Fruit fly (Drosophila melanogaster) whole organism, wandering third instar larva: ENCODE results near the gene NdufA3.

ENCODE experiments used
- Abd-B ChIP-seq: fragments of >200 bp; optimal IDR thresholded peaks from 2 replicates; lab custom pipeline; 2017; ENCODE audit warnings: missing biosample characterization, missing genetic modification characterization
- CG32264 ChIP-seq: fragments of 200-800 bp; sonication (Bioruptor generic); optimal IDR thresholded peaks from 2 replicates; lab custom pipeline; 2016; ENCODE audit warnings: missing biosample characterization, missing genetic modification characterization
- CrebA ChIP-seq: fragments of 200-800 bp; sonication (Bioruptor generic); optimal IDR thresholded peaks from 2 replicates; lab custom pipeline; 2016; ENCODE audit warnings: missing biosample characterization, mild to moderate bottlenecking, missing genetic modification characterization, borderline replicate concordance
- Dfd ChIP-seq: fragments of >200 bp; optimal IDR thresholded peaks from 2 replicates; lab custom pipeline; 2017; ENCODE audit warnings: missing biosample characterization, missing genetic modification characterization
- Dif ChIP-seq: fragments of 200-275, 200-300 bp; sonication (Bioruptor generic); optimal IDR thresholded peaks from 2 replicates; lab custom pipeline; 2018; ENCODE audit warnings: missing biosample characterization, missing genetic modification characterization; ENCODE audit not compliant: partially characterized antibody
- GATAd ChIP-seq: sonication (Bioruptor generic); optimal IDR thresholded peaks from 2 replicates; lab custom pipeline; 2016; ENCODE audit warnings: missing biosample characterization, missing genetic modification characterization
- HLH106 ChIP-seq: fragments of 200-800 bp; optimal IDR thresholded peaks from 3 replicates; lab custom pipeline; 2019; ENCODE audit warnings: missing biosample characterization, mild to moderate bottlenecking, missing genetic modification characterization, moderate library complexity
- Hnf4 ChIP-seq: fragments of 200-800 bp; sonication (Bioruptor generic); optimal IDR thresholded peaks from 2 replicates; lab custom pipeline; 2016; ENCODE audit warnings: missing biosample characterization, mild to moderate bottlenecking, missing genetic modification characterization
- Hr78 ChIP-seq: fragments of >200 bp; optimal IDR thresholded peaks from 2 replicates; lab custom pipeline; 2017; ENCODE audit warnings: missing biosample characterization, missing genetic modification characterization
- Hr83 ChIP-seq: fragments of 200-300 bp; sonication (Bioruptor generic); optimal IDR thresholded peaks from 2 replicates; lab custom pipeline; 2016; ENCODE audit warnings: missing biosample characterization, mild to moderate bottlenecking, missing genetic modification characterization, moderate library complexity; ENCODE audit not compliant: poor library complexity, severe bottlenecking
- Mio ChIP-seq: sonication (Bioruptor generic); optimal IDR thresholded peaks from 2 replicates; lab custom pipeline; 2016; ENCODE audit warnings: missing biosample characterization, missing genetic modification characterization
- Myc ChIP-seq: fragments of >200 bp; optimal IDR thresholded peaks from 2 replicates; lab custom pipeline; 2017
- N ChIP-seq: fragments of >200 bp; optimal IDR thresholded peaks from 2 replicates; lab custom pipeline; 2018; ENCODE audit warnings: missing biosample characterization, missing external identifiers, missing genetic modification characterization
- OdsH ChIP-seq: fragments of 200-800 bp; sonication (Bioruptor generic); optimal IDR thresholded peaks from 2 replicates; lab custom pipeline; 2016; ENCODE audit warnings: missing biosample characterization, mild to moderate bottlenecking, missing genetic modification characterization
- Rel ChIP-seq, 2 experiments: fragments of 200-800 bp; sonication (Bioruptor generic) in 1 of 2; optimal IDR thresholded peaks; 2 replicates in 1 of 2; 3 replicates in 1 of 2; lab custom pipeline; 2016 to 2019; ENCODE audit warnings: mild to moderate bottlenecking in 2 of 2, missing biosample characterization in 2 of 2, missing genetic modification characterization in 2 of 2, moderate library complexity in 1 of 2
- Sp1 ChIP-seq: fragments of 200-800 bp; sonication (Bioruptor generic); optimal IDR thresholded peaks from 3 replicates; lab custom pipeline; 2019; ENCODE audit warnings: missing biosample characterization, mild to moderate bottlenecking, missing genetic modification characterization, moderate library complexity
- Vsx2 ChIP-seq: fragments of 200-300, 225-300 bp; sonication (Bioruptor generic); optimal IDR thresholded peaks from 2 replicates; lab custom pipeline; 2018; ENCODE audit warnings: missing biosample characterization, missing genetic modification characterization; ENCODE audit not compliant: partially characterized antibody
- br ChIP-seq: fragments of 200-800 bp; sonication (Bioruptor generic); optimal IDR thresholded peaks from 2 replicates; lab custom pipeline; 2016; ENCODE audit warnings: missing biosample characterization, missing genetic modification characterization
- brk ChIP-seq: fragments of 200-800 bp; sonication (Bioruptor generic); optimal IDR thresholded peaks from 2 replicates; lab custom pipeline; 2016; ENCODE audit warnings: missing biosample characterization, mild to moderate bottlenecking, missing genetic modification characterization
- dl ChIP-seq, 2 experiments: fragments of 175-275, 200-275 bp in 1 of 2; fragments of 200-275 bp in 1 of 2; sonication (Bioruptor generic); optimal IDR thresholded peaks; lab custom pipeline; 2018; ENCODE audit warnings: mild to moderate bottlenecking in 2 of 2, missing biosample characterization in 2 of 2, missing genetic modification characterization in 2 of 2, moderate library complexity in 2 of 2; ENCODE audit not compliant: partially characterized antibody in 2 of 2, insufficient read depth in 1 of 2
- dmrt93B ChIP-seq: fragments of 200-800 bp; sonication (Bioruptor generic); optimal IDR thresholded peaks from 2 replicates; lab custom pipeline; 2018; ENCODE audit warnings: missing biosample characterization, mild to moderate bottlenecking, missing genetic modification characterization
- dsf ChIP-seq: sonication (Bioruptor generic); optimal IDR thresholded peaks from 2 replicates; lab custom pipeline; 2016; ENCODE audit warnings: missing biosample characterization, missing genetic modification characterization, borderline replicate concordance
- ey ChIP-seq: fragments of 200-800 bp; sonication (Bioruptor generic); optimal IDR thresholded peaks from 2 replicates; lab custom pipeline; 2016; ENCODE audit warnings: missing biosample characterization, missing genetic modification characterization
- foxo ChIP-seq, 2 experiments: fragments of 200-800 bp; sonication (Bioruptor generic); optimal IDR thresholded peaks; 2 replicates in 1 of 2; 3 replicates in 1 of 2; lab custom pipeline; 2016 to 2017; ENCODE audit warnings: missing biosample characterization in 2 of 2, missing genetic modification characterization in 2 of 2
- fru ChIP-seq: fragments of 200-800 bp; sonication (Bioruptor generic); optimal IDR thresholded peaks from 3 replicates; lab custom pipeline; 2016; ENCODE audit warnings: missing biosample characterization, mild to moderate bottlenecking, missing genetic modification characterization
- h ChIP-seq: fragments of 200-800 bp; sonication (Bioruptor generic); optimal IDR thresholded peaks from 3 replicates; lab custom pipeline; 2016; ENCODE audit warnings: missing biosample characterization, mild to moderate bottlenecking, missing genetic modification characterization
- jim ChIP-seq: fragments of 175-275, 200-325 bp; sonication (Bioruptor generic); optimal IDR thresholded peaks from 2 replicates; lab custom pipeline; 2016; ENCODE audit warnings: missing biosample characterization, mild to moderate bottlenecking, missing genetic modification characterization
- lola ChIP-seq: fragments of >200 bp; optimal IDR thresholded peaks from 2 replicates; lab custom pipeline; 2017; ENCODE audit warnings: missing biosample characterization, missing genetic modification characterization
- psq ChIP-seq: fragments of 200-800 bp; sonication (Bioruptor generic); optimal IDR thresholded peaks from 3 replicates; lab custom pipeline; 2017; ENCODE audit warnings: missing biosample characterization, mild to moderate bottlenecking, missing genetic modification characterization, moderate library complexity
- rgr ChIP-seq: fragments of 200-800 bp; sonication (Bioruptor generic); optimal IDR thresholded peaks from 3 replicates; lab custom pipeline; 2016; ENCODE audit warnings: missing biosample characterization, mild to moderate bottlenecking, missing genetic modification characterization
- sage ChIP-seq: fragments of 200-800 bp; sonication (Bioruptor generic); optimal IDR thresholded peaks from 2 replicates; lab custom pipeline; 2016; ENCODE audit warnings: missing biosample characterization, mild to moderate bottlenecking, missing genetic modification characterization
- sv ChIP-seq: fragments of 200-800 bp; sonication (Bioruptor generic); optimal IDR thresholded peaks from 3 replicates; lab custom pipeline; 2016; ENCODE audit warnings: missing biosample characterization, missing genetic modification characterization
- tai ChIP-seq: sonication (Bioruptor generic); optimal IDR thresholded peaks from 2 replicates; lab custom pipeline; 2016; ENCODE audit warnings: missing biosample characterization, missing genetic modification characterization
- woc ChIP-seq: sonication (Bioruptor generic); optimal IDR thresholded peaks from 2 replicates; lab custom pipeline; 2016; ENCODE audit warnings: missing biosample characterization, mild to moderate bottlenecking, missing genetic modification characterization

The NdufA3 gene

dm6 chrX:9159736-9160135 is at the start of gene NdufA3:
Gene NdufA3, minus strand, starts transcription at chrX:9160052.
- TF ChIP-seq Rel (GFP tag; optimal IDR thresholded peaks at IDR 0.05; lab: Kevin White, UChicago) (no peak), Rel (tag; optimal IDR thresholded peaks at IDR 0.05; lab: Kevin White, UChicago) (peak; percentile 11), CrebA (GFP tag; lab: Kevin White, UChicago) (no peak), rgr (GFP tag; lab: Kevin White, UChicago) (no peak), sage (GFP tag; lab: Kevin White, UChicago) (no peak), CG32264 (GFP tag; lab: Kevin White, UChicago) (no peak), N (GFP tag; lab: Kevin White, UChicago) (no peak), foxo (GFP tag; optimal IDR thresholded peaks at IDR 0.05; lab: Kevin White, UChicago) (no peak), Mio (no peak), dl (GFP tag; optimal IDR thresholded peaks at IDR 0.05; lab: Kevin White, UChicago; ENCODE audit: insufficient read depth in 1 of 2, partially characterized antibody in 2 of 2) (no peak), Hr83 (GFP tag; lab: Kevin White, UChicago) (peak; percentile 36), fru (GFP tag; lab: Kevin White, UChicago) (no peak), brk (GFP tag; lab: Kevin White, UChicago) (no peak), Sp1 (GFP tag; lab: Kevin White, UChicago) (no peak), Dfd (GFP tag; lab: Kevin White, UChicago) (no peak), dmrt93B (GFP tag; lab: Kevin White, UChicago) (no peak), Abd-B (GFP tag; lab: Kevin White, UChicago) (no peak), GATAd (GFP tag; lab: Kevin White, UChicago) (no peak)

DNA sequence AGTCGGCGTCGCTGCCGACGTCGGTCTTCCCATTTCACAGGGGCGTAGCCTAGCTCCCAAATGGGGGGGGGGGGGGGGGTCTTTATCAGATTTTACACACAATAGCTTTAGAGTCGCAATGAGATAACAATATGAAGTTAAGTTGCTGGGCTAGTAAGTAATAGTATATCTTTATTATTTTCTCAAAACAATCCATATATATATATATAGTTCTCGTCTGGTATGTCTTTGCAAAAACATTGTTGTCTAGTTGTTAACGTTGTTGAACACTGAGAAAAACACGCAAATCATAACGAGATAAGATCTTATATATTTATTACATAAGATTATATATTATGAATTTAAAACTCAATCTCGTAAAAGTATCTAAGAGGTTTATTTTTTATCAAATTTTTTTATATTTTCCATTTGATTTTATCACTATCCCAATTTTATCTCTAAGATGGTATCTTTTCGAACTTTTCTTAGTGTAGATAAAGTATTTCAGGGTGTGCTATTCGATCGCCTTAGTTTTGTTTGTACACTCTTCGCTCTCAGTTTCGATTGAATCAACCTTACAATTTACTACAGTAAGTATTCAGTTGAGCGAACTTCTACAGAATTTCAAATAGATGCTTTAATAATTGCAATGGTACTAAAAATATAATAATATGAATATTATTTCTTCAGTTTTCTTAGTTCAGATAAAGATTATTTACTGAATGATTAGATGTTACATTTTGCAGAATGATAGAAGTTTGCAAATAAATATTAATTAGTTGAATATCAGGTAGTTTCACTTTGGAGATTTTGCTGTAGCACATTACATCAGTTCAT is 42.2 kb upstream of the NdufA3 start:
- TF ChIP-seq fru (GFP tag; lab: Kevin White, UChicago) (peak; percentile 21), brk (GFP tag; lab: Kevin White, UChicago) (no peak), Dif (no peak), dl (GFP tag; optimal IDR thresholded peaks at IDR 0.05; lab: Kevin White, UChicago; ENCODE audit: insufficient read depth in 1 of 2, partially characterized antibody in 2 of 2) (no peak), rgr (GFP tag; lab: Kevin White, UChicago) (peak; percentile 44), psq (GFP tag; lab: Kevin White, UChicago) (peak; percentile 29), h (peak; percentile 14), Sp1 (GFP tag; lab: Kevin White, UChicago) (no peak), HLH106 (tag; lab: Kevin White, UChicago) (peak; percentile 44), sv (peak; percentile 4), foxo (GFP tag; optimal IDR thresholded peaks at IDR 0.05; lab: Kevin White, UChicago) (peak in 1 of 2 experiments; percentile 5), tai (GFP tag; lab: Kevin White, UChicago) (no peak)
- TF ChIP-seq, all 38 proteins: peak for 7

DNA sequence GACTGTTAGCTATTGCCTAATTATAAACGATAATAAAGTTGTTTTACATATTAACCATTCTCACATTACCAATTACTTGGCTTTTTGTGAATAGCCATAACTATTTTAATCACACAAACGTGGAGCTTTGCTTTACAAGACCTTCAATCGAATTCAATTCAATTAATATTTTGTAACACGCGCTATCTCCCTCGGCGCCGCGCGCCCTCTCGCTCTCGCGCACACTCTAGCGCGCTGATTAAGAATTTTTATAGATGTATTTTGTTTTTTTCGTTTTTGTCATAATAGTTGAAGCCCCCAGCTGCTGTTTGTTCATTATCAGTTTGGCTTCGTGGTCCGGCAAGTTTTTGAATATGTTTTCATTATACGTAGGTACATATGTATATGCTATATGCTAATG is 41.2 kb upstream of the NdufA3 start:
- no peak for TF ChIP-seq Hr83 (GFP tag; lab: Kevin White, UChicago)
- TF ChIP-seq HLH106 (tag; lab: Kevin White, UChicago): no peak
- no peak for TF ChIP-seq Hr78 (GFP tag; lab: Kevin White, UChicago)
- no peak for TF ChIP-seq foxo (GFP tag; optimal IDR thresholded peaks at IDR 0.05; lab: Kevin White, UChicago)
- TF ChIP-seq h: no peak
- no peak for TF ChIP-seq jim (GFP tag; lab: Kevin White, UChicago)

dm6 chrX:9200234-9200633 is 40.4 kb upstream of the NdufA3 start:
- no peak for TF ChIP-seq Rel (GFP tag; optimal IDR thresholded peaks at IDR 0.05; lab: Kevin White, UChicago)
- TF ChIP-seq Rel (tag; optimal IDR thresholded peaks at IDR 0.05; lab: Kevin White, UChicago): peak; percentile 79
- no peak for TF ChIP-seq Mio

dm6 chrX:9196362-9196761 is 36.5 kb upstream of the NdufA3 start, which contains the start of gene CG12118:
Gene CG12118, minus strand, starts transcription at chrX:9196414.
- TF ChIP-seq dl (GFP tag; optimal IDR thresholded peaks at IDR 0.05; lab: Kevin White, UChicago; ENCODE audit: insufficient read depth in 1 of 2, partially characterized antibody in 2 of 2) (no peak), CrebA (GFP tag; lab: Kevin White, UChicago) (no peak), Hr78 (GFP tag; lab: Kevin White, UChicago) (no peak), Dfd (GFP tag; lab: Kevin White, UChicago) (no peak), CG32264 (GFP tag; lab: Kevin White, UChicago) (no peak), sv (peak; percentile 71), OdsH (GFP tag; lab: Kevin White, UChicago) (peak; percentile 79), psq (GFP tag; lab: Kevin White, UChicago) (peak; percentile 73), Hr83 (GFP tag; lab: Kevin White, UChicago) (peak; percentile 55), woc (GFP tag; lab: Kevin White, UChicago) (peak; percentile 61), sage (GFP tag; lab: Kevin White, UChicago) (peak; percentile 81), Hnf4 (peak; percentile 81), Sp1 (GFP tag; lab: Kevin White, UChicago) (peak; percentile 69), Abd-B (GFP tag; lab: Kevin White, UChicago) (no peak), jim (GFP tag; lab: Kevin White, UChicago) (no peak), br (peak; percentile 63), tai (GFP tag; lab: Kevin White, UChicago) (no peak), Vsx2 (GFP tag; lab: Kevin White, UChicago) (no peak), Myc (no peak), dmrt93B (GFP tag; lab: Kevin White, UChicago) (peak; percentile 36), N (GFP tag; lab: Kevin White, UChicago) (no peak), ey (peak; percentile 59), h (peak; percentile 80), lola (GFP tag; lab: Kevin White, UChicago) (no peak), Dif (no peak), dsf (peak; percentile 66)
